Worm (Caenorhabditis elegans): ENCODE data around the gene F36G9.13.

Gene F36G9.13

DNA sequence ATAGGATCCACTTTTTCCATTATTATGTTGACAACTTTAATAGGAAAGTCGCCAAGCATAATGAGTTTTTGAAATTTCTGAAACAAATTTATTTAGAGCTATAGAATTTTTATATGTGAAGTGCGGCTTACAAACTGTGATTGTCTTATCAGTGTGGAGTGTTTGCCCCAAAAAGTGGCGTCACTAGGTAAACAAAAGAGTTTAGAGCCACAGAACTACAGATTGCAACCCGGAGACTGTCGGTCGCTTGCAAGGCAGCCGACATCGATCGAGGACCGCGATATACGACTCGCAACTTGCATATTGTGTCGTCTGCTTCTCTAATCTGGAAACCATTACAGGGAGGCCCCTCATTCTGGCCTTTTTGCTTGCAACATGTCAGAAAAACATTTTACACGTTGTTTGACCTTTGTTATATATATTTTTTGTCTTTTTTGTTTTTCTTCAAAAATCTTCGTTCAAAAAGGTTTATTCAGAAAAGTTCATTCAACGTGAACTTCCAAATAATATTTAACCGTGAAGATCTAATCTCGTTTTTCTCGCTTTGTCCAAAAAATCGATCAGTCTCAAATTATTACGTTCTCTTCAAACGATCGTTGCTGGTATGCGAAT is at the start of gene F36G9.13, which contains the start of gene fbxa-99:
TSS of gene F36G9.13 (plus strand) at position 562 of the 612 bp plus-strand sequence.
TSS of gene fbxa-99 (minus strand) at position 122 of the 612 bp plus-strand sequence.
- TF ChIP-seq sma-3 (GFP tag; optimal IDR thresholded peaks at IDR 0.05) (no peak), snpc-4 (tag; optimal IDR thresholded peaks at IDR 0.05) (peak; percentile 56), fos-1 (tag; optimal IDR thresholded peaks at IDR 0.05) (peak; percentile 36), ztf-1 (GFP tag; conservative IDR thresholded peaks at IDR 0.05) (no peak)

DNA sequence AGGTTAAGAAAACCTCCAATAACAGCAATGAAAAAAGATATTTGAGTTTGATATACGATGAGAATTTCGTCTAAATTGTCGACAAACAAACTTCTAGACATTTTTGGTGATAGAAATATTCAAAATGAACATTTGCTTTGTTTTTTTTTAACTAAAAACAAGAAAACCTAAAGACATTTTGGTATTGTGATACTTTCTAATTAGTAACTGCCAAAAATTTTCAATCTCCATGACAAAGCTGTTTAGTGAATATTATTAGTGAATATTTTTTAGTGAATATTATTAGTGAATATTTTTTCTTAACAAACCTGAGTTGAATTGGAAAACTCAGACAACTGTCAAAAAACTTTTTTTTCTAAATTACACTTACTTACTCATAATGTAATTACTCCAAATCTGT is 42.8 kb upstream of the F36G9.13 start, which contains the start of gene srw-55:
TSS of gene srw-55 (minus strand) at position 101 of the 400 bp plus-strand sequence.
- TF ChIP-seq ceh-16 (tag; optimal IDR thresholded peaks at IDR 0.05) (no peak), alr-1 (tag; optimal IDR thresholded peaks at IDR 0.05) (no peak)

DNA sequence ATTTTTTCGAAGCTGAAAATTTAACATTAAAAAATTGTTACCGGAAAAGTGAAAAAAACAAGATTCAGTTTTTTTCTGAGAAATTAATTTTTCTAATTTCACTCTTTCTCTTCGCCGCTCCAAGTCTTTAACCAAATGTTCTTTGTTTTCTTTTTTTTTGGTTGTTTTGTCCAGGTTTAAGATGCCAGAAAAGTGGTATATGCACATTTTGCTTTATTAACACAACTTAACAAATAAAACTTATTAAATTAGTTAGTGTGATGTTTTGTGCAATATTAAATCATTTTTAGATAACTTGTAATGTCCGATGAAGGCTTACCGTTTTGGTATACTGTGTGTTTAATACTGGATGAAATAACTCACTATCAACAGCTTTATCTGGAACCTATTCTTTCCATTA is 40.0 kb upstream of the F36G9.13 start, which contains the start of gene srw-53:
TSS of gene srw-53 (plus strand) at position 301 of the 400 bp plus-strand sequence.
- TF ChIP-seq aly-2 (tag; optimal IDR thresholded peaks at IDR 0.05) (no peak), egl-27 (tag; optimal IDR thresholded peaks at IDR 0.05) (no peak), unc-39 (tag; optimal IDR thresholded peaks at IDR 0.05) (no peak), R02D3.7 (tag; optimal IDR thresholded peaks at IDR 0.05) (no peak), peb-1 (tag; optimal IDR thresholded peaks at IDR 0.05) (no peak), ztf-11 (tag; optimal IDR thresholded peaks at IDR 0.05) (no peak), fos-1 (tag; optimal IDR thresholded peaks at IDR 0.05) (no peak), ZK546.5 (tag; optimal IDR thresholded peaks at IDR 0.05) (no peak), nhr-129 (tag; optimal IDR thresholded peaks at IDR 0.05) (no peak), nhr-25 (tag; optimal IDR thresholded peaks at IDR 0.05) (no peak), F13H6.1 (tag; optimal IDR thresholded peaks at IDR 0.05) (no peak), nhr-77 (tag; optimal IDR thresholded peaks at IDR 0.05) (no peak), snpc-4 (tag; optimal IDR thresholded peaks at IDR 0.05) (no peak)

DNA sequence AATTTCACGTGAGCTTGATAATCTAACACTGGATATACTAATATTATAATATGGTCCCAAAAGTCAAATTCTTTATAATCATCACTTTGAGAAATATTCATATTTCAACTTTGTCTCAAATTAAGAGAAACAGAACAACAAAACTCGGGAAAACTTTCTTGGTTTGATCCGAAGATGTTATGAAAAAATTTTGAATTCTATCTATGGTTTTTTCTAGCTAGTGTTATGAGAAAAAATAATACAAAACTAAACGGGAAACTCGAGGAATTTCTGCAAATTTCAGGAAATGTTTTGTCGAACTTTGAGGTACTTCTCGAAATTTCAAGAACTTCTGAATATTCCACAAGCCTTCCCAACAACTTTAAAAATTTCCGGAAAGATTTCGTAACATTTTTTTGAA is 32.2 kb upstream of the F36G9.13 start, which contains the start of gene srw-59:
TSS of gene srw-59 (minus strand) at position 101 of the 400 bp plus-strand sequence.
- no peak for TF ChIP-seq mbf-1 (tag; optimal IDR thresholded peaks at IDR 0.05)
- TF ChIP-seq unc-39 (tag; optimal IDR thresholded peaks at IDR 0.05), result no peak
- no peak for TF ChIP-seq nhr-25 (tag; optimal IDR thresholded peaks at IDR 0.05)
- TF ChIP-seq skn-1 (tag; optimal IDR thresholded peaks at IDR 0.05), result no peak
- TF ChIP-seq alr-1 (tag; optimal IDR thresholded peaks at IDR 0.05), result no peak
- TF ChIP-seq nhr-6 (tag; optimal IDR thresholded peaks at IDR 0.05), result no peak
- TF ChIP-seq sma-3 (GFP tag; optimal IDR thresholded peaks at IDR 0.05), result no peak
- no peak for TF ChIP-seq lin-13 (GFP tag; optimal IDR thresholded peaks at IDR 0.05)
- no peak for TF ChIP-seq unc-55 (GFP tag; optimal IDR thresholded peaks at IDR 0.05)
- TF ChIP-seq aly-2 (tag; optimal IDR thresholded peaks at IDR 0.05), result no peak
- no peak for TF ChIP-seq nhr-129 (tag; optimal IDR thresholded peaks at IDR 0.05)
- TF ChIP-seq mab-5 (tag; optimal IDR thresholded peaks at IDR 0.05), result no peak
- no peak for TF ChIP-seq ztf-1 (GFP tag; conservative IDR thresholded peaks at IDR 0.05)
- no peak for TF ChIP-seq fos-1 (tag; optimal IDR thresholded peaks at IDR 0.05)
- TF ChIP-seq crh-2 (tag; optimal IDR thresholded peaks at IDR 0.05), result no peak
- TF ChIP-seq R02D3.7 (tag; optimal IDR thresholded peaks at IDR 0.05), result no peak
- TF ChIP-seq dmd-4 (tag; optimal IDR thresholded peaks at IDR 0.05), result no peak
- TF ChIP-seq unc-62 (GFP tag; optimal IDR thresholded peaks at IDR 0.05), result no peak

DNA sequence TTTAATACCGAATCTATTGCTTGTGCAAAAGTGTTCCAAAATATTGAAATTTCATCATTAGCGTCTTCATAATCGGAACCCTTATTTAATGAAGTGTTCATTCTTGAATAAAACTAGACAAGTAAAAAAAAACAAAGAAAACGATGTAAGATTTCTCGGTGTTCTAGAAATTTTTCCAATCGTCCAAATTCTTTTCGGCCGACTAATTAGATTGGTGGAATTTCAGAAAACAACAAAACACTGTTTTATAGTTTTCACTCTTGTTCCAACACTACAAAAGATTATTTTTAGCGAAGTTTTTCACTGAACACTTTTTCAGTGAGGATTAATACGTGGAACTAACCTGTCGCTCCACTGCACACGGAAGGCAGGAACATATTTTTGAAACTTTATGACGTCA is 30.3 kb upstream of the F36G9.13 start, which contains the start of gene srw-56:
TSS of gene srw-56 (minus strand) at position 101 of the 400 bp plus-strand sequence.
- TF ChIP-seq nhr-10 (tag; optimal IDR thresholded peaks at IDR 0.05), result no peak
- no peak for TF ChIP-seq blmp-1 (tag; optimal IDR thresholded peaks at IDR 0.05; ENCODE audit: insufficient read depth)
- no peak for TF ChIP-seq nhr-129 (tag; optimal IDR thresholded peaks at IDR 0.05)
- no peak for TF ChIP-seq alr-1 (tag; optimal IDR thresholded peaks at IDR 0.05)
- TF ChIP-seq elt-3 (tag; optimal IDR thresholded peaks at IDR 0.05), result no peak

DNA sequence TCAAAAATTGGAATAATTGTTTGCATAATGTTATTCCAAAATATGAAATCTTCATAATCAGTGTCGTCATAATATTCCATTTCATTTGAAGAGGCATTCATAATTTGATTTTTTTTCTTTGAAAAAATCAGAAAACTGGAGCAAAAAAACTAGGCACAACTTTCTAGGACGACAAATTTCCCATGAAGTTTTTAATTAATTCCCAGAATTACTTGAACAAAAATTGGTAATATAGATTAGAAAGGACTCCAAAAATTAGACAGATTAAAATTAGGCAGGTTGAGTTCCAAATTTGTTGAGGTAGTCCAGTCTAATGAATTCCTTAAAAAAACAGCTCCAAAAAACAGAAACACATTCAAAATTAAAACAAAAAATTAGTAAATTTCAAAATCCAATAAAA is 28.2 kb upstream of the F36G9.13 start, which contains the start of gene srw-57:
TSS of gene srw-57 (minus strand) at position 101 of the 400 bp plus-strand sequence.
- TF ChIP-seq nhr-129 (tag; optimal IDR thresholded peaks at IDR 0.05), result no peak
- no peak for TF ChIP-seq sma-3 (GFP tag; optimal IDR thresholded peaks at IDR 0.05)
- TF ChIP-seq skn-1 (tag; optimal IDR thresholded peaks at IDR 0.05), result no peak
- no peak for TF ChIP-seq sma-9 (GFP tag; optimal IDR thresholded peaks at IDR 0.05)
- no peak for TF ChIP-seq sma-9 (tag; optimal IDR thresholded peaks at IDR 0.05)
- TF ChIP-seq nhr-237 (tag; optimal IDR thresholded peaks at IDR 0.05), result no peak
- TF ChIP-seq sem-4 (tag; optimal IDR thresholded peaks at IDR 0.05), result no peak
- TF ChIP-seq C34F6.9 (tag; optimal IDR thresholded peaks at IDR 0.05), result no peak
- no peak for TF ChIP-seq lin-11 (tag; optimal IDR thresholded peaks at IDR 0.05)
- TF ChIP-seq peb-1 (tag; optimal IDR thresholded peaks at IDR 0.05), result no peak
- no peak for TF ChIP-seq blmp-1 (tag; optimal IDR thresholded peaks at IDR 0.05; ENCODE audit: insufficient read depth)
- TF ChIP-seq F13H6.1 (tag; optimal IDR thresholded peaks at IDR 0.05), result no peak
- no peak for TF ChIP-seq ama-1 (optimal IDR thresholded peaks at IDR 0.05)
- no peak for TF ChIP-seq nhr-25 (tag; optimal IDR thresholded peaks at IDR 0.05)
- no peak for TF ChIP-seq nhr-23 (tag; optimal IDR thresholded peaks at IDR 0.05)
- no peak for TF ChIP-seq mbf-1 (tag; optimal IDR thresholded peaks at IDR 0.05)
- no peak for TF ChIP-seq egl-27 (tag; optimal IDR thresholded peaks at IDR 0.05)
- TF ChIP-seq elt-1 (tag; optimal IDR thresholded peaks at IDR 0.05), result no peak
